Worm (Caenorhabditis elegans) whole organism, L3 larva: Measurements from ENCODE around the gene pei-1.

ENCODE experiments used
- R02D3.7 ChIP-seq: fragments of 150-350 bp; optimal IDR thresholded peaks from 2 replicates; lab custom pipeline; 2014; ENCODE audit warnings: missing biosample characterization, missing genetic modification characterization
- aly-2 ChIP-seq: fragments of 150-350 bp; optimal IDR thresholded peaks from 2 replicates; lab custom pipeline; 2014; ENCODE audit warnings: missing biosample characterization, missing genetic modification characterization
- ceh-28 ChIP-seq: fragments of 150-350 bp; optimal IDR thresholded peaks from 2 replicates; lab custom pipeline; 2014; ENCODE audit warnings: missing biosample characterization, missing genetic modification reagents, missing genetic modification characterization
- ceh-9 ChIP-seq: sonication (generic microtip); optimal IDR thresholded peaks from 2 replicates; lab custom pipeline; 2018; ENCODE audit warnings: missing biosample characterization, missing genetic modification characterization
- egl-27 ChIP-seq: sonication (generic microtip); optimal IDR thresholded peaks from 4 replicates; lab custom pipeline; 2017; ENCODE audit warnings: missing biosample characterization, missing genetic modification reagents, missing genetic modification characterization
- egl-5 ChIP-seq: fragments of 150-350 bp; optimal IDR thresholded peaks from 2 replicates; lab custom pipeline; 2017; ENCODE audit warnings: missing biosample characterization, missing genetic modification reagents, missing genetic modification characterization, inconsistent platforms
- elt-2 ChIP-seq: sonication (generic microtip); optimal IDR thresholded peaks from 2 replicates; lab custom pipeline; 2016; ENCODE audit warnings: missing genetic modification reagents, mild to moderate bottlenecking, missing genetic modification characterization, missing compliant biosample characterization
- elt-3 ChIP-seq, 3 experiments: fragments of 150-350 bp in 1 of 3; sonication (generic microtip) in 2 of 3; optimal IDR thresholded peaks; 2 replicates in 2 of 3; 4 replicates in 1 of 3; lab custom pipeline; 2014 to 2017; ENCODE audit warnings: missing biosample characterization in 3 of 3, missing genetic modification characterization in 3 of 3
- eor-1 ChIP-seq, 2 experiments: fragments of 150-350 bp; optimal IDR thresholded peaks; 2 replicates each; lab custom pipeline; 2014 to 2018; ENCODE audit warnings: missing biosample characterization in 2 of 2, missing genetic modification characterization in 2 of 2
- fkh-10 ChIP-seq: sonication (generic microtip); optimal IDR thresholded peaks from 2 replicates; lab custom pipeline; 2017; ENCODE audit warnings: missing biosample characterization, missing genetic modification reagents, missing genetic modification characterization
- fkh-2 ChIP-seq: fragments of 150-350 bp; optimal IDR thresholded peaks from 2 replicates; lab custom pipeline; 2014; ENCODE audit warnings: missing biosample characterization, missing genetic modification reagents, missing genetic modification characterization
- jun-1 ChIP-seq: fragments of 150-350 bp; optimal IDR thresholded peaks from 2 replicates; lab custom pipeline; 2014; ENCODE audit warnings: missing biosample characterization, missing genetic modification reagents, missing genetic modification characterization
- lin-39 ChIP-seq: fragments of 150-350 bp; optimal IDR thresholded peaks from 2 replicates; lab custom pipeline; 2018; ENCODE audit warnings: missing biosample characterization, missing genetic modification reagents, missing genetic modification characterization
- lsy-12 ChIP-seq: sonication (generic microtip); optimal IDR thresholded peaks from 2 replicates; lab custom pipeline; 2016; ENCODE audit warnings: mild to moderate bottlenecking, missing genetic modification characterization, missing compliant biosample characterization
- mdl-1 ChIP-seq: fragments of 150-350 bp; optimal IDR thresholded peaks from 2 replicates; lab custom pipeline; 2014; ENCODE audit warnings: missing biosample characterization, missing genetic modification characterization
- mml-1 ChIP-seq: fragments of 150-350 bp; sonication (generic microtip); optimal IDR thresholded peaks from 3 replicates; lab custom pipeline; 2014; ENCODE audit warnings: missing biosample characterization, missing genetic modification characterization
- nhr-12 ChIP-seq: fragments of 150-350 bp; optimal IDR thresholded peaks from 2 replicates; lab custom pipeline; 2014; ENCODE audit warnings: missing biosample characterization, missing genetic modification characterization
- nhr-23 ChIP-seq: fragments of 150-350 bp; optimal IDR thresholded peaks from 2 replicates; lab custom pipeline; 2014; ENCODE audit warnings: missing biosample characterization, missing genetic modification reagents, missing genetic modification characterization
- nhr-28 ChIP-seq: fragments of 150-350 bp; optimal IDR thresholded peaks from 2 replicates; lab custom pipeline; 2014; ENCODE audit warnings: missing biosample characterization, missing genetic modification characterization
- nhr-67 ChIP-seq: fragments of 150-350 bp; optimal IDR thresholded peaks from 2 replicates; lab custom pipeline; 2014; ENCODE audit warnings: missing biosample characterization, missing genetic modification characterization
- nhr-76 ChIP-seq: fragments of 150-350 bp; sonication (generic microtip); optimal IDR thresholded peaks from 5 replicates; lab custom pipeline; 2014; ENCODE audit warnings: missing biosample characterization, missing genetic modification characterization
- nhr-77 ChIP-seq: fragments of 150-350 bp; optimal IDR thresholded peaks from 2 replicates; lab custom pipeline; 2014; ENCODE audit warnings: missing biosample characterization, missing genetic modification characterization
- pha-4 ChIP-seq: fragments of 150-350 bp; optimal IDR thresholded peaks from 2 replicates; lab custom pipeline; 2014; ENCODE audit warnings: missing biosample characterization, missing genetic modification reagents, missing genetic modification characterization
- pqm-1 ChIP-seq: fragments of 150-350 bp; optimal IDR thresholded peaks from 2 replicates; lab custom pipeline; 2017; ENCODE audit warnings: missing biosample characterization, missing genetic modification characterization, inconsistent platforms
- sea-2 ChIP-seq: fragments of 150-350 bp; sonication (generic microtip); optimal IDR thresholded peaks from 4 replicates; lab custom pipeline; 2014; ENCODE audit warnings: missing biosample characterization, missing genetic modification reagents, missing genetic modification characterization
- tbx-2 ChIP-seq: sonication (generic microtip); optimal IDR thresholded peaks from 2 replicates; lab custom pipeline; 2016; ENCODE audit warnings: mild to moderate bottlenecking, missing genetic modification characterization, missing compliant biosample characterization
- unc-39 ChIP-seq: sonication (generic microtip); optimal IDR thresholded peaks from 4 replicates; lab custom pipeline; 2017; ENCODE audit warnings: missing biosample characterization, missing genetic modification characterization
- zag-1 ChIP-seq: fragments of 150-350 bp; optimal IDR thresholded peaks from 2 replicates; lab custom pipeline; 2014; ENCODE audit warnings: missing biosample characterization, missing genetic modification characterization
- ztf-11 ChIP-seq: fragments of 150-350 bp; optimal IDR thresholded peaks from 2 replicates; lab custom pipeline; 2014; ENCODE audit warnings: missing biosample characterization, missing genetic modification characterization
- ztf-4 ChIP-seq: fragments of 150-350 bp; optimal IDR thresholded peaks from 2 replicates; lab custom pipeline; 2014; ENCODE audit warnings: missing biosample characterization, missing genetic modification characterization

Gene pei-1

ce11 chrIV:9632966-9633494, 40.7 kb upstream of the pei-1 start:
- TF ChIP-seq elt-3 (tag; optimal IDR thresholded peaks at IDR 0.05; lab: Kevin White, UChicago) = peak in 2 of 3 experiments; percentile 51 to 63
- TF ChIP-seq nhr-12 (tag; lab: Kevin White, UChicago) = no peak
- peak; percentile 51 for TF ChIP-seq nhr-23 (tag; lab: Kevin White, UChicago)
- TF ChIP-seq lin-39 (tag; lab: Kevin White, UChicago) = no peak
- no peak for TF ChIP-seq tbx-2 (tag; lab: Kevin White, UChicago)
- TF ChIP-seq egl-27 (tag; lab: Kevin White, UChicago) = no peak
- TF ChIP-seq, all 47 proteins: peak for 2

DNA sequence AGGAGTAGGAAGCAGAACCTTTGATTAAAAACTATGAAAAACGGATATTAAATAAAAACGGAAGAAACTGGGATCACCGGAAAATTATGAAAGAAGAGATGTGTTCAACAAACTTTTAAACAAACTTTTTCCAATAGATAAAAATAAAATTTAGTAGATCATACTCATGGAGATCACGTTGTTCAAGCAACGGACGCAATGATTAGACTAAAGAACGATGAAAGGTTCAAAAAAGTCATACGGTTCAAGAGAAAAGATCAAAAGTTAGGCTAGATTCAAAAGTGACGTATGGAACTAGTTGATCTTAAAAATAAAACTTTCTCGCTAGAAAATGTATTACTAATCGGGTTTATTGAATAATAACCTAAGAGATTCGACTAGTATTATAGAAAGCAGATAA, 39.8 kb upstream of the pei-1 start:
- TF ChIP-seq sea-2 (no peak), mdl-1 (tag; lab: Kevin White, UChicago) (no peak), nhr-76 (tag; lab: Kevin White, UChicago) (no peak), fkh-10 (GFP tag; lab: Kevin White, UChicago) (no peak), fkh-2 (tag; lab: Kevin White, UChicago) (no peak), pqm-1 (tag; lab: Kevin White, UChicago) (no peak), ztf-4 (tag; lab: Kevin White, UChicago) (no peak), nhr-77 (tag; lab: Kevin White, UChicago) (no peak)
- TF ChIP-seq, all 47 proteins: peak for 0

DNA sequence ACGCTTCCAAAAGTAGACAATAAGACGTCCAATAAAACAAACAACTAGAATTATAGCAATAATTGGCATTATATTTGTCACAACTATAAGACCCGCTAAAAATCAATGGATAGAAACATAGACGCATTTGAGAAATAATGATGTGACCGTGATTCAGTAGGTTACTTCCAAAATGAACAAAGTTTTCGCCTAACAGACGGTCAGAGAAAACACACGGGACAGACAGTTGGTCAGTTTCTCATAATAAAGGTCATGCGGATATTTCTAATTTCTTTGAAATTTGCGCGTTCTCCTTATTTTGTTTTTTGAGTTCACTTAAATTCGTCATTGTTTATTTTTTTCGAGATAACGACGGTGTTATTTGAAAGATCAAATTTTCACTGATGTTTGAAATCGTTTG, 39.3 kb upstream of the pei-1 start:
- no peak for TF ChIP-seq ceh-9 (tag; lab: Kevin White, UChicago)
- TF ChIP-seq nhr-28 (tag; lab: Kevin White, UChicago) = no peak
- peak; percentile 20 for TF ChIP-seq nhr-23 (tag; lab: Kevin White, UChicago)

- no peak for TF ChIP-seq unc-39 (tag; lab: Kevin White, UChicago)
- no peak for TF ChIP-seq ceh-28 (tag; lab: Kevin White, UChicago)
- no peak for TF ChIP-seq mml-1 (tag; lab: Kevin White, UChicago)
- no peak for TF ChIP-seq sea-2
- TF ChIP-seq elt-2 = no peak
- TF ChIP-seq ztf-4 (tag; lab: Kevin White, UChicago) = no peak
- TF ChIP-seq zag-1 = no peak
- TF ChIP-seq ztf-11 = no peak
- no peak for TF ChIP-seq eor-1 (tag; optimal IDR thresholded peaks at IDR 0.05; lab: Kevin White, UChicago)
- TF ChIP-seq, all 47 proteins: peak for 0
Measured at ce11 chrIV:9627033-9627432, 34.7 kb upstream of the pei-1 start.

DNA sequence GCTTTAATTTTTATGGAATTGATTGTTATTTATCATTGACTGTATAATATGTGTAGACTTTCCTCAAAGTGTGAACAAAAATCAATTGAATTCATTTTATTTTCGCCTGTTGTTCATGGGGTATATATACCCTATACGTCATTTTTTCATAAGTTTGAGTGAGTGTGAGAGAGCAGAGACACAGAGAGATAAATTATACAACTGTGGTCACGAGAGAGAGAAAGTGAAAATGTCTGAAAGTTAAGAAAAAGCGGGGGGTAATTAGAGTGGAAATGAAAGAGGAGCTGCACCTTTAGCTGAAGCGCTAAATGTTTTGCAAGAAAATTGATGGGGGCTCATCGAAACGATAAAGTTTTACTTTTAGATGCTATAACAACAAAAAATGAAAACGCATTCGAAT, 33.5 kb upstream of the pei-1 start:
- no peak for TF ChIP-seq nhr-67 (tag; lab: Kevin White, UChicago)
- peak; percentile 6 for TF ChIP-seq nhr-23 (tag; lab: Kevin White, UChicago)
- TF ChIP-seq elt-3 (tag; optimal IDR thresholded peaks at IDR 0.05; lab: Kevin White, UChicago) = no peak
- peak; percentile 30 for TF ChIP-seq elt-2
- no peak for TF ChIP-seq ztf-4 (tag; lab: Kevin White, UChicago)
- no peak for TF ChIP-seq aly-2 (tag; lab: Kevin White, UChicago)
- no peak for TF ChIP-seq zag-1
- TF ChIP-seq ztf-11 = no peak
- no peak for TF ChIP-seq ceh-28 (tag; lab: Kevin White, UChicago)
- TF ChIP-seq jun-1 = peak; percentile 29
- no peak for TF ChIP-seq nhr-12 (tag; lab: Kevin White, UChicago)
- no peak for TF ChIP-seq pha-4 (tag; lab: Kevin White, UChicago)
- no peak for TF ChIP-seq eor-1 (tag; optimal IDR thresholded peaks at IDR 0.05; lab: Kevin White, UChicago)
- no peak for TF ChIP-seq ceh-9 (tag; lab: Kevin White, UChicago)

- TF ChIP-seq mml-1 (tag; lab: Kevin White, UChicago) (no peak), ceh-9 (tag; lab: Kevin White, UChicago) (no peak)
Measured at ce11 chrIV:9624977-9625376, 32.7 kb upstream of the pei-1 start, which contains the start of gene W09C2.10. Gene W09C2.10 (minus strand): TSS chrIV:9625077.

DNA sequence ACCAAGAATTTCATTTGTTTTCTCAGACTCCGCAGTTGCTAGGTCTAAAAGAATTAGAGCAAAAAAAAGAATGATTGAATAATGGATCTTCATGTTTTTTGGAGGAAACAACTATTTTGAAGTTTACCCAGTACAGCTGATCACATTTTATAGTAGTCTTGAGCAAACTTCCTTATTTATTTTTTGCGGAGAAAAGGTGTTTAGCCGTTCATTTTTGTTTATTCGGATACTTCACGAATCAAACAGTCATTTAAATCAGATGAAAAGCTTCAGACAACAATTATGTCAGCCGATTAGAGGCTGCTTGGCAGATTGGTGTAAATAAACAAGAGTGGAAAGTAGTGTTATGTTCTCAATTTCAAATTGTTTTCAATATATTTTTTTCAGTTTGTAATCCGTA, 32.0 kb upstream of the pei-1 start, which contains the start of gene W09C2.8:
Gene W09C2.8, minus strand, starts transcription at position 101 of the 400 bp plus-strand sequence.
- TF ChIP-seq egl-27 (tag; lab: Kevin White, UChicago) (no peak), mml-1 (tag; lab: Kevin White, UChicago) (no peak), ztf-4 (tag; lab: Kevin White, UChicago) (no peak), R02D3.7 (no peak), fkh-2 (tag; lab: Kevin White, UChicago) (no peak), egl-5 (tag; lab: Kevin White, UChicago) (no peak), lsy-12 (tag; lab: Kevin White, UChicago) (no peak)
